Worm (Caenorhabditis elegans) whole organism, midembryonic: ENCODE results near the gene emc-5.
A peak's percentile ranks its signal among the peaks of the same experiment; 100 is the strongest.

Experiments
- T22C8.4 ChIP-seq: fragments of 200-800 bp; sonication (Bioruptor generic); IDR thresholded peaks from 2 replicates; pipeline ENCODE4 v1.3.6; 2022; ENCODE audit warnings: missing genetic modification characterization, missing compliant biosample characterization
- cog-1 ChIP-seq: sonication (generic microtip); optimal IDR thresholded peaks from 2 replicates; lab custom pipeline; 2016; ENCODE audit warnings: missing genetic modification characterization, missing compliant biosample characterization
- flt-1 ChIP-seq: fragments of 200-800 bp; sonication (Bioruptor generic); IDR thresholded peaks from 2 replicates; pipeline ENCODE4 v1.3.6; 2022; ENCODE audit warnings: missing genetic modification characterization, missing compliant biosample characterization
- klf-2 ChIP-seq: fragments of 200-800 bp; sonication (Bioruptor generic); conservative IDR thresholded peaks from 2 replicates; pipeline ENCODE4 v1.3.6; 2022; ENCODE audit warnings: missing genetic modification reagents, missing genetic modification characterization, missing compliant biosample characterization
- med-1 ChIP-seq: sonication (generic microtip); optimal IDR thresholded peaks from 2 replicates; lab custom pipeline; 2017; ENCODE audit warnings: missing genetic modification characterization, mild to moderate bottlenecking, missing compliant biosample characterization, antibody characterized with exemption, missing genetic modification reagents; ENCODE audit not compliant: insufficient read depth
- ref-1 ChIP-seq: fragments of 200-800 bp; sonication (Bioruptor generic); conservative IDR thresholded peaks from 2 replicates; pipeline ENCODE4 v1.3.6; 2022; ENCODE audit warnings: missing genetic modification reagents, missing genetic modification characterization, missing compliant biosample characterization
- tab-1 ChIP-seq: fragments of 200-800 bp; sonication (Bioruptor generic); IDR thresholded peaks from 2 replicates; pipeline ENCODE4 v1.3.6; 2022; ENCODE audit warnings: missing genetic modification characterization, missing compliant biosample characterization
- ztf-23 ChIP-seq: fragments of 200-800 bp; sonication (Bioruptor generic); IDR thresholded peaks from 2 replicates; pipeline ENCODE4 v1.3.6; 2022; ENCODE audit warnings: missing genetic modification reagents, missing genetic modification characterization, missing compliant biosample characterization
- ztf-29 ChIP-seq: fragments of 200-800 bp; sonication (Bioruptor generic); IDR thresholded peaks from 2 replicates; pipeline ENCODE4 v1.3.6; 2022; ENCODE audit warnings: missing genetic modification reagents, missing genetic modification characterization, missing compliant biosample characterization

Gene emc-5

ce11 chrII:11485200-11485599, 11.4 kb upstream of the emc-5 start, which contains the start of gene twk-5:
twk-5 (minus strand) TSS chrII:11485300.
- TF ChIP-seq ztf-23 (GFP tag; lab: Robert Waterston, UW): no peak
- no peak for TF ChIP-seq ref-1 (GFP tag; lab: Robert Waterston, UW)
- TF ChIP-seq T22C8.4 (GFP tag; lab: Robert Waterston, UW): no peak
- no peak for TF ChIP-seq flt-1 (GFP tag; lab: Robert Waterston, UW)
- no peak for TF ChIP-seq ztf-29 (GFP tag; lab: Robert Waterston, UW)
- no peak for TF ChIP-seq klf-2 (GFP tag; lab: Robert Waterston, UW)
- TF ChIP-seq med-1 (GFP tag; lab: Kevin White, UChicago): no peak
- no peak for TF ChIP-seq tab-1 (GFP tag; lab: Robert Waterston, UW)
- TF ChIP-seq cog-1 (tag; lab: Kevin White, UChicago): no peak

- TF ChIP-seq flt-1 (GFP tag; lab: Robert Waterston, UW) (no peak), tab-1 (GFP tag; lab: Robert Waterston, UW) (no peak), T22C8.4 (GFP tag; lab: Robert Waterston, UW) (no peak), ref-1 (GFP tag; lab: Robert Waterston, UW) (no peak), med-1 (GFP tag; lab: Kevin White, UChicago) (no peak), cog-1 (tag; lab: Kevin White, UChicago) (no peak), ztf-29 (GFP tag; lab: Robert Waterston, UW) (no peak), klf-2 (GFP tag; lab: Robert Waterston, UW) (no peak), ztf-23 (GFP tag; lab: Robert Waterston, UW) (no peak)
These were observed 9.8 kb upstream of the emc-5 start, which contains the start of gene ttr-18 for ce11 chrII:11486698-11487234. ttr-18 (minus strand) TSS chrII:11486748.

- no peak for TF ChIP-seq tab-1 (GFP tag; lab: Robert Waterston, UW)
- no peak for TF ChIP-seq flt-1 (GFP tag; lab: Robert Waterston, UW)
These were observed 8.6 kb upstream of the emc-5 start, which contains the start of gene B0334.13 for ce11 chrII:11487999-11488398. B0334.13 (plus strand) TSS chrII:11488299.

- TF ChIP-seq ztf-29 (GFP tag; lab: Robert Waterston, UW) (no peak), klf-2 (GFP tag; lab: Robert Waterston, UW) (no peak), med-1 (GFP tag; lab: Kevin White, UChicago) (no peak), ref-1 (GFP tag; lab: Robert Waterston, UW) (no peak), T22C8.4 (GFP tag; lab: Robert Waterston, UW) (no peak), flt-1 (GFP tag; lab: Robert Waterston, UW) (no peak), tab-1 (GFP tag; lab: Robert Waterston, UW) (no peak), cog-1 (tag; lab: Kevin White, UChicago) (no peak), ztf-23 (GFP tag; lab: Robert Waterston, UW) (no peak)
These were observed 3.7 kb upstream of the emc-5 start, which contains the start of gene hacl-1 for ce11 chrII:11492843-11493242. hacl-1 (minus strand) TSS chrII:11492963.

ce11 chrII:11495307-11495706, 1.3 kb upstream of the emc-5 start, which contains the start of the genes ooc-3 and B0334.4:
ooc-3 (minus strand) TSS chrII:11495321.
B0334.4 (plus strand) TSS chrII:11495692.
- TF ChIP-seq ref-1 (GFP tag; lab: Robert Waterston, UW) (no peak), ztf-29 (GFP tag; lab: Robert Waterston, UW) (no peak), cog-1 (tag; lab: Kevin White, UChicago) (no peak), T22C8.4 (GFP tag; lab: Robert Waterston, UW) (no peak), tab-1 (GFP tag; lab: Robert Waterston, UW) (no peak), klf-2 (GFP tag; lab: Robert Waterston, UW) (no peak), ztf-23 (GFP tag; lab: Robert Waterston, UW) (no peak), med-1 (GFP tag; lab: Kevin White, UChicago) (no peak), flt-1 (GFP tag; lab: Robert Waterston, UW) (no peak)

ce11 chrII:11495806-11496205, 774 bp upstream of the emc-5 start:
- no peak for TF ChIP-seq klf-2 (GFP tag; lab: Robert Waterston, UW)
- no peak for TF ChIP-seq med-1 (GFP tag; lab: Kevin White, UChicago)
- TF ChIP-seq ref-1 (GFP tag; lab: Robert Waterston, UW): no peak
- no peak for TF ChIP-seq tab-1 (GFP tag; lab: Robert Waterston, UW)
- no peak for TF ChIP-seq ztf-23 (GFP tag; lab: Robert Waterston, UW)
- TF ChIP-seq flt-1 (GFP tag; lab: Robert Waterston, UW): no peak

- TF ChIP-seq ref-1 (GFP tag; lab: Robert Waterston, UW): no peak
- 0 out of 2 replicates have a peak, but pooled peaks have one; percentile 31 for TF ChIP-seq ztf-23 (GFP tag; lab: Robert Waterston, UW)
- no peak for TF ChIP-seq klf-2 (GFP tag; lab: Robert Waterston, UW)
These were observed 785 bp downstream of the emc-5 start, which contains the start of gene B0334.5 for ce11 chrII:11497365-11497764. B0334.5 (plus strand) TSS chrII:11497665.

- TF ChIP-seq med-1 (GFP tag; lab: Kevin White, UChicago): no peak
- TF ChIP-seq T22C8.4 (GFP tag; lab: Robert Waterston, UW): no peak
- TF ChIP-seq ztf-23 (GFP tag; lab: Robert Waterston, UW): no peak
- no peak for TF ChIP-seq tab-1 (GFP tag; lab: Robert Waterston, UW)
- no peak for TF ChIP-seq cog-1 (tag; lab: Kevin White, UChicago)
- no peak for TF ChIP-seq flt-1 (GFP tag; lab: Robert Waterston, UW)
- no peak for TF ChIP-seq ref-1 (GFP tag; lab: Robert Waterston, UW)
- TF ChIP-seq klf-2 (GFP tag; lab: Robert Waterston, UW): no peak
- TF ChIP-seq ztf-29 (GFP tag; lab: Robert Waterston, UW): no peak
These were observed 3.6 kb downstream of the emc-5 start, which contains the start of gene B0334.20 for ce11 chrII:11500198-11500597. B0334.20 (minus strand) TSS chrII:11500459.

- TF ChIP-seq med-1 (GFP tag; lab: Kevin White, UChicago) (no peak), tab-1 (GFP tag; lab: Robert Waterston, UW) (no peak), cog-1 (tag; lab: Kevin White, UChicago) (no peak), ztf-23 (GFP tag; lab: Robert Waterston, UW) (no peak), flt-1 (GFP tag; lab: Robert Waterston, UW) (no peak), klf-2 (GFP tag; lab: Robert Waterston, UW) (no peak), ref-1 (GFP tag; lab: Robert Waterston, UW) (no peak), T22C8.4 (GFP tag; lab: Robert Waterston, UW) (no peak), ztf-29 (GFP tag; lab: Robert Waterston, UW) (no peak)
These were observed 5.4 kb downstream of the emc-5 start for ce11 chrII:11501956-11502355.
